Worm (Caenorhabditis elegans) whole organism, L4 larva: ENCODE results near the gene C17H11.5.

Experiments used
- F37D6.2 ChIP-seq: sonication (generic microtip); optimal IDR thresholded peaks from 2 replicates; lab custom pipeline; 2016; ENCODE audit warnings: mild to moderate bottlenecking, missing genetic modification characterization, missing compliant biosample characterization
- F49E8.2 ChIP-seq: sonication (generic microtip); optimal IDR thresholded peaks from 2 replicates; lab custom pipeline; 2016; ENCODE audit warnings: missing compliant biosample characterization, mild to moderate bottlenecking, missing genetic modification characterization, borderline replicate concordance
- Y48G9A.11 ChIP-seq: fragments of 200-800 bp; sonication (Bioruptor generic); IDR thresholded peaks from 2 replicates; pipeline ENCODE4 v1.3.6; 2022; ENCODE audit warnings: missing genetic modification reagents, missing genetic modification characterization, missing compliant biosample characterization
- Y5F2A.4 ChIP-seq: fragments of 200-800 bp; sonication (Bioruptor generic); optimal IDR thresholded peaks from 2 replicates; lab custom pipeline; 2018; ENCODE audit warnings: mild to moderate bottlenecking, missing genetic modification characterization, missing compliant biosample characterization
- Y75B8A.6 ChIP-seq: fragments of 200-800 bp; sonication (Bioruptor generic); IDR thresholded peaks from 2 replicates; pipeline ENCODE4 v1.3.6; 2022; ENCODE audit warnings: missing genetic modification reagents, missing genetic modification characterization, missing compliant biosample characterization
- aha-1 ChIP-seq: fragments of 150-350 bp; peaks from one replicate; lab custom pipeline; 2014; ENCODE audit warnings: missing biosample characterization, missing genetic modification characterization
- aly-2 ChIP-seq: sonication (generic microtip); optimal IDR thresholded peaks from 2 replicates; lab custom pipeline; 2018; ENCODE audit warnings: missing biosample characterization, missing genetic modification characterization
- ama-1 ChIP-seq: fragments of 150-350 bp; optimal IDR thresholded peaks from 2 replicates; lab custom pipeline; 2014; ENCODE audit warnings: inconsistent platforms, mixed read lengths
- attf-4 ChIP-seq: sonication (generic microtip); optimal IDR thresholded peaks from 3 replicates; lab custom pipeline; 2017; ENCODE audit warnings: missing biosample characterization, missing genetic modification characterization
- ceh-32 ChIP-seq: sonication (generic microtip); optimal IDR thresholded peaks from 2 replicates; lab custom pipeline; 2016; ENCODE audit warnings: mild to moderate bottlenecking, missing genetic modification characterization, missing compliant biosample characterization; ENCODE audit not compliant: poor library complexity
- ceh-44 ChIP-seq: fragments of 200-800 bp; sonication (Bioruptor generic); IDR thresholded peaks from 2 replicates; pipeline ENCODE4 v1.3.6; 2022; ENCODE audit warnings: missing genetic modification reagents, missing genetic modification characterization, missing compliant biosample characterization
- ceh-62 ChIP-seq: sonication (generic microtip); optimal IDR thresholded peaks from 2 replicates; lab custom pipeline; 2017; ENCODE audit warnings: missing biosample characterization, missing genetic modification characterization
- ceh-82 ChIP-seq: sonication (generic microtip); optimal IDR thresholded peaks from 2 replicates; lab custom pipeline; 2017; ENCODE audit warnings: missing biosample characterization, missing genetic modification characterization
- ces-1 ChIP-seq: fragments of 150-350 bp; sonication (generic microtip); optimal IDR thresholded peaks from 4 replicates; lab custom pipeline; 2014; ENCODE audit warnings: missing biosample characterization, missing genetic modification reagents, missing genetic modification characterization
- cey-2 ChIP-seq: sonication (generic microtip); optimal IDR thresholded peaks from 3 replicates; lab custom pipeline; 2017; ENCODE audit warnings: missing genetic modification characterization, mild to moderate bottlenecking, missing compliant biosample characterization, antibody characterized with exemption, borderline replicate concordance; ENCODE audit not compliant: insufficient read depth
- daf-16 ChIP-seq, 3 experiments: sonication (generic microtip); optimal IDR thresholded peaks; 2 replicates each; lab custom pipeline; 2016 to 2017; ENCODE audit warnings: missing genetic modification characterization in 3 of 3, missing genetic modification reagents in 3 of 3, mild to moderate bottlenecking in 2 of 3, missing compliant biosample characterization in 2 of 3, missing biosample characterization in 1 of 3, moderate library complexity in 1 of 3
- daf-19 ChIP-seq: fragments of 200-800 bp; sonication (Bioruptor generic); conservative IDR thresholded peaks from 2 replicates; pipeline ENCODE4 v1.3.6; 2022; ENCODE audit warnings: missing genetic modification characterization, missing compliant biosample characterization
- dmd-6 ChIP-seq: fragments of 200-800 bp; sonication (Bioruptor generic); IDR thresholded peaks from 2 replicates; pipeline ENCODE4 v1.3.6; 2022; ENCODE audit warnings: missing genetic modification reagents, missing genetic modification characterization, missing compliant biosample characterization
- dmd-8 ChIP-seq: fragments of 200-800 bp; sonication (Bioruptor generic); IDR thresholded peaks from 2 replicates; pipeline ENCODE4 v1.3.6; 2022; ENCODE audit warnings: missing genetic modification characterization, missing compliant biosample characterization
- dmd-9 ChIP-seq: fragments of 200-800 bp; sonication (Bioruptor generic); IDR thresholded peaks from 2 replicates; pipeline ENCODE4 v1.3.6; 2022; ENCODE audit warnings: missing genetic modification reagents, missing genetic modification characterization, missing compliant biosample characterization
- duxl-1 ChIP-seq: sonication (generic microtip); optimal IDR thresholded peaks from 2 replicates; lab custom pipeline; 2016; ENCODE audit warnings: mild to moderate bottlenecking, missing genetic modification characterization, moderate library complexity, missing compliant biosample characterization; ENCODE audit not compliant: poor library complexity
- dve-1 ChIP-seq: sonication (generic microtip); optimal IDR thresholded peaks from 2 replicates; lab custom pipeline; 2017; ENCODE audit warnings: antibody characterized with exemption, mild to moderate bottlenecking, missing genetic modification characterization, missing compliant biosample characterization; ENCODE audit not compliant: insufficient read depth
- egl-43 ChIP-seq: fragments of 200-800 bp; sonication (Bioruptor generic); IDR thresholded peaks from 2 replicates; pipeline ENCODE4 v1.3.6; 2022; ENCODE audit warnings: missing genetic modification reagents, missing genetic modification characterization, missing compliant biosample characterization
- fos-1 ChIP-seq: fragments of 150-350 bp; optimal IDR thresholded peaks from 2 replicates; lab custom pipeline; 2014; ENCODE audit warnings: missing biosample characterization, missing genetic modification characterization
- hlh-11 ChIP-seq: fragments of 200-800 bp; sonication (Bioruptor generic); optimal IDR thresholded peaks from 2 replicates; lab custom pipeline; 2018; ENCODE audit warnings: mild to moderate bottlenecking, missing genetic modification characterization, missing compliant biosample characterization
- hmg-1.1 ChIP-seq: fragments of 200-800 bp; sonication (Bioruptor generic); IDR thresholded peaks from 2 replicates; pipeline ENCODE4 v1.3.6; 2022; ENCODE audit warnings: missing genetic modification reagents, missing genetic modification characterization, missing compliant biosample characterization
- jun-1 ChIP-seq: fragments of 150-350 bp; optimal IDR thresholded peaks from 2 replicates; lab custom pipeline; 2014; ENCODE audit warnings: missing biosample characterization, missing genetic modification reagents, missing genetic modification characterization
- lim-7 ChIP-seq: fragments of 200-800 bp; sonication (Bioruptor generic); IDR thresholded peaks from 2 replicates; pipeline ENCODE4 v1.3.6; 2022; ENCODE audit warnings: missing genetic modification characterization, missing compliant biosample characterization
- lin-13 ChIP-seq: fragments of 150-350 bp; optimal IDR thresholded peaks from 2 replicates; lab custom pipeline; 2014; ENCODE audit warnings: missing biosample characterization, missing genetic modification reagents, missing genetic modification characterization
- lin-38 ChIP-seq: fragments of 200-800 bp; sonication (Bioruptor generic); IDR thresholded peaks from 2 replicates; pipeline ENCODE4 v1.3.6; 2022; ENCODE audit warnings: missing genetic modification reagents, missing genetic modification characterization, missing compliant biosample characterization
- lir-3 ChIP-seq: sonication (generic microtip); optimal IDR thresholded peaks from 2 replicates; lab custom pipeline; 2016; ENCODE audit warnings: mild to moderate bottlenecking, missing genetic modification characterization, missing compliant biosample characterization
- madf-5 ChIP-seq, 2 experiments: fragments of 200-800 bp; sonication (Bioruptor generic); IDR thresholded peaks; 2 replicates each; pipeline ENCODE4 v1.3.6; 2022; ENCODE audit warnings: missing compliant biosample characterization in 2 of 2, missing genetic modification characterization in 2 of 2
- madf-9 ChIP-seq: fragments of 200-800 bp; sonication (Bioruptor generic); conservative IDR thresholded peaks from 2 replicates; pipeline ENCODE4 v1.3.6; 2022; ENCODE audit warnings: missing genetic modification reagents, missing genetic modification characterization, missing compliant biosample characterization
- mdl-1 ChIP-seq, 2 experiments: fragments of 150-350 bp in 1 of 2; sonication (generic microtip) in 1 of 2; optimal IDR thresholded peaks; 2 replicates each; lab custom pipeline; 2014 to 2017; ENCODE audit warnings: missing biosample characterization in 2 of 2, missing genetic modification characterization in 2 of 2
- mdt-29 ChIP-seq: fragments of 200-800 bp; sonication (Bioruptor generic); IDR thresholded peaks from 2 replicates; pipeline ENCODE4 v1.3.6; 2022; ENCODE audit warnings: missing genetic modification reagents, missing genetic modification characterization, missing compliant biosample characterization
- mes-2 ChIP-seq: sonication (generic microtip); optimal IDR thresholded peaks from 2 replicates; lab custom pipeline; 2016; ENCODE audit warnings: missing genotype, mild to moderate bottlenecking, missing genetic modification characterization, missing compliant biosample characterization; ENCODE audit not compliant: poor library complexity, severe bottlenecking
- mxl-3 ChIP-seq: fragments of 200-800 bp; sonication (Bioruptor generic); optimal IDR thresholded peaks from 2 replicates; lab custom pipeline; 2018; ENCODE audit warnings: mild to moderate bottlenecking, missing genetic modification characterization, missing compliant biosample characterization
- nhr-10 ChIP-seq: fragments of 150-350 bp; optimal IDR thresholded peaks from 2 replicates; lab custom pipeline; 2014; ENCODE audit warnings: missing biosample characterization, missing genetic modification characterization
- nhr-111 ChIP-seq: fragments of 200-800 bp; sonication (Bioruptor generic); optimal IDR thresholded peaks from 2 replicates; lab custom pipeline; 2018; ENCODE audit warnings: mild to moderate bottlenecking, missing genetic modification characterization, missing compliant biosample characterization
- nhr-25 ChIP-seq: sonication (generic microtip); optimal IDR thresholded peaks from 2 replicates; lab custom pipeline; 2017; ENCODE audit warnings: missing genetic modification characterization, mild to moderate bottlenecking, missing compliant biosample characterization, antibody characterized with exemption, moderate library complexity, borderline replicate concordance; ENCODE audit not compliant: insufficient read depth
- nhr-42 ChIP-seq: fragments of 200-800 bp; sonication (Bioruptor generic); IDR thresholded peaks from 2 replicates; pipeline ENCODE4 v1.3.6; 2022; ENCODE audit warnings: missing genetic modification characterization, missing compliant biosample characterization
- nhr-48 ChIP-seq: sonication (generic microtip); optimal IDR thresholded peaks from 2 replicates; lab custom pipeline; 2016; ENCODE audit warnings: mild to moderate bottlenecking, missing genetic modification characterization, missing compliant biosample characterization
- nhr-6 ChIP-seq: fragments of 150-350 bp; optimal IDR thresholded peaks from 2 replicates; lab custom pipeline; 2014; ENCODE audit warnings: missing biosample characterization, missing genetic modification characterization
- nhr-76 ChIP-seq: fragments of 150-350 bp; optimal IDR thresholded peaks from 2 replicates; lab custom pipeline; 2014; ENCODE audit warnings: missing biosample characterization, missing genetic modification characterization
- pqm-1 ChIP-seq: sonication (generic microtip); optimal IDR thresholded peaks from 2 replicates; lab custom pipeline; 2017; ENCODE audit warnings: missing biosample characterization, missing genetic modification characterization
- saeg-2 ChIP-seq: fragments of 200-800 bp; sonication (Bioruptor generic); IDR thresholded peaks from 2 replicates; pipeline ENCODE4 v1.3.6; 2022; ENCODE audit warnings: missing genetic modification reagents, missing genetic modification characterization, missing compliant biosample characterization
- set-16 ChIP-seq: fragments of 200-800 bp; sonication (Bioruptor generic); IDR thresholded peaks from 2 replicates; pipeline ENCODE4 v1.3.6; 2022; ENCODE audit warnings: missing genetic modification reagents, missing genetic modification characterization, missing compliant biosample characterization
- skn-1 ChIP-seq: fragments of 150-350 bp; optimal IDR thresholded peaks from 2 replicates; lab custom pipeline; 2014; ENCODE audit warnings: missing biosample characterization, missing genetic modification characterization
- spr-3 ChIP-seq: fragments of 200-800 bp; sonication (Bioruptor generic); optimal IDR thresholded peaks from 2 replicates; lab custom pipeline; 2018; ENCODE audit warnings: mild to moderate bottlenecking, missing genetic modification characterization, missing compliant biosample characterization
- tag-97 ChIP-seq: fragments of 200-800 bp; sonication (Bioruptor generic); IDR thresholded peaks from 2 replicates; pipeline ENCODE4 v1.3.6; 2022; ENCODE audit warnings: missing genetic modification characterization, missing compliant biosample characterization
- vab-7 ChIP-seq: fragments of 200-800 bp; sonication (Bioruptor generic); IDR thresholded peaks from 2 replicates; pipeline ENCODE4 v1.3.6; 2022; ENCODE audit warnings: missing genetic modification reagents, missing genetic modification characterization, missing compliant biosample characterization

The C17H11.5 gene

DNA sequence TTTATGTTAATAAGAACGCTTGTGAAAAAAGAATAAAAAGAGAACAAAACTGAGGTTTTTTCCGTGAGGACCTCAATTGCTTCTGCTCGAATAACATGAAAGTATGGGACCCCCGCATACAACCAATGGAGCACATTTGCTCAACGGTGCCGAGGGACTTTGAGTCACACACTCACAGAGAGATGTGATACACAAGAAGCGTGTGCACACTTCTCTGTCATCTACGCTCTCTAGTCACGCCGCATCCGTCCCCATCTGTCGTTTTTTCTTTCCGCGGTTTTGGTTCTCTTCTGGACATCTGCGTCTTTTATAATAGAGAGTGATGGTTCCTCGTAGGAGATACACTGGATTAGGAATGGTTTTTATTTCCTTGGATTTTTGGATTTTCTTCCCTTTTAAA is 21.0 kb upstream of the C17H11.5 start (continued):
- TF ChIP-seq fos-1 (tag; lab: Kevin White, UChicago) (no peak), ama-1 (lab: Kevin White, UChicago) (no peak), mdl-1 (tag; optimal IDR thresholded peaks at IDR 0.05; lab: Kevin White, UChicago) (peak in 1 of 2 experiments; percentile 74), jun-1 (tag; lab: Kevin White, UChicago) (no peak), dmd-6 (GFP tag; lab: Robert Waterston, UW) (no peak), mes-2 (tag; lab: Kevin White, UChicago) (peak; percentile 1), dmd-9 (GFP tag; lab: Robert Waterston, UW) (no peak), egl-43 (GFP tag; lab: Robert Waterston, UW) (no peak), hmg-1.1 (GFP tag; lab: Robert Waterston, UW) (peak; percentile 74), tag-97 (no peak), lim-7 (no peak), skn-1 (tag; lab: Kevin White, UChicago) (no peak), daf-19 (GFP tag; lab: Robert Waterston, UW) (no peak), cey-2 (tag; lab: Kevin White, UChicago) (no peak), nhr-25 (tag; lab: Kevin White, UChicago) (no peak), duxl-1 (tag; lab: Kevin White, UChicago) (no peak), nhr-76 (tag; lab: Kevin White, UChicago) (no peak), mdt-29 (GFP tag; lab: Robert Waterston, UW) (no peak), mxl-3 (GFP tag; lab: Kevin White, UChicago) (no peak), F37D6.2 (peak; percentile 24), dmd-8 (GFP tag; lab: Robert Waterston, UW) (no peak), lin-13 (GFP tag; lab: Kevin White, UChicago) (no peak), ces-1 (GFP tag; lab: Kevin White, UChicago) (no peak), daf-16 (GFP tag; optimal IDR thresholded peaks at IDR 0.05; lab: Kevin White, UChicago) (no peak), daf-16 (tag; optimal IDR thresholded peaks at IDR 0.05; lab: Kevin White, UChicago) (no peak), F49E8.2 (tag; lab: Kevin White, UChicago) (no peak), aha-1 (tag; lab: Kevin White, UChicago) (peak; percentile 12), nhr-10 (tag; lab: Kevin White, UChicago) (no peak), hlh-11 (tag; lab: Kevin White, UChicago) (peak; percentile 30), spr-3 (GFP tag; lab: Kevin White, UChicago) (no peak), pqm-1 (no peak), ceh-32 (tag; lab: Kevin White, UChicago) (no peak), Y5F2A.4 (no peak), nhr-111 (GFP tag; lab: Kevin White, UChicago) (no peak), aly-2 (tag; lab: Kevin White, UChicago) (no peak), lin-38 (GFP tag; lab: Robert Waterston, UW) (no peak), Y48G9A.11 (no peak), dve-1 (tag; lab: Kevin White, UChicago) (no peak), nhr-48 (no peak), lir-3 (no peak), ceh-44 (GFP tag; lab: Robert Waterston, UW) (no peak), madf-9 (GFP tag; lab: Robert Waterston, UW) (no peak), madf-5 (GFP tag; IDR thresholded peaks at IDR 0.05; lab: Robert Waterston, UW) (no peak), ceh-82 (no peak), nhr-42 (GFP tag; lab: Robert Waterston, UW) (no peak), Y75B8A.6 (GFP tag; lab: Robert Waterston, UW) (no peak), saeg-2 (GFP tag; lab: Robert Waterston, UW) (no peak), ceh-62 (tag; lab: Kevin White, UChicago) (no peak), set-16 (GFP tag; lab: Robert Waterston, UW) (no peak), vab-7 (GFP tag; lab: Robert Waterston, UW) (no peak), attf-4 (tag; lab: Kevin White, UChicago) (no peak), nhr-6 (tag; lab: Kevin White, UChicago) (no peak)
